Worm (Caenorhabditis elegans): ENCODE measurements around the gene C33E10.1.

DNA sequence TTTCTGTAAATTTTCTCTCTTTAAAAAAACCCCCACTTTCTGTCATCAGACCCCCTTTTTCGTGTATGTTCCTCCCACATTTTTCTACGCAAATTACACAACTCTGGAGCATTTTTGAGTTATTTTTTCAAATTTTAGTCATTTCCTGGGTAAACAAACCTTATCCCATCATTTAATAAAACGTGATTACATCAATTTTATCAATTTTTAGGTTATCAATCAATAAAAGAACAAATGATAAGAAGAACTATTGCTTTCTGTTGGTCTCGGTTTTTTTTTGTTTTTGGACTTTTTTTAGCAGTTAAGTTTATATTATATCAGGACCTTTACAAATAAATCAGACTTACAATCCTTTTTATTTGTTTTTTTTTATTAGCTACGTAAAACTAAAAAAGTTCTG lies 31.3 kb downstream of the C33E10.1 start, which contains the start of gene C53C11.2:
- TF ChIP-seq zfp-3 (GFP tag; conservative IDR thresholded peaks at IDR 0.05) (no peak), lin-15B (tag; optimal IDR thresholded peaks at IDR 0.05) (no peak), ceh-44 (GFP tag; IDR thresholded peaks at IDR 0.05) (no peak), ama-1 (optimal IDR thresholded peaks at IDR 0.05) (no peak), egl-27 (tag; optimal IDR thresholded peaks at IDR 0.05) (no peak), nhr-42 (GFP tag; IDR thresholded peaks at IDR 0.05) (no peak), spr-1 (tag; optimal IDR thresholded peaks at IDR 0.05) (no peak), R02D3.7 (tag; optimal IDR thresholded peaks at IDR 0.05) (no peak)

Measured in whole organism, L4 larva.